Worm (Caenorhabditis elegans) whole organism, L1 larva: Measurements from ENCODE around the gene F22E5.2.

Experiments used
- C04F5.9 ChIP-seq: sonication (generic microtip); optimal IDR thresholded peaks from 2 replicates; lab custom pipeline; 2016; ENCODE audit warnings: missing genetic modification characterization, missing compliant biosample characterization
- C34B4.2 ChIP-seq: sonication (generic microtip); optimal IDR thresholded peaks from 2 replicates; lab custom pipeline; 2017; ENCODE audit warnings: mild to moderate bottlenecking, missing genetic modification characterization, missing compliant biosample characterization
- Y116A8C.19 ChIP-seq: sonication (generic microtip); optimal IDR thresholded peaks from 2 replicates; lab custom pipeline; 2016; ENCODE audit warnings: missing compliant biosample characterization, missing genetic modification characterization, borderline replicate concordance
- jun-1 ChIP-seq: fragments of 150-350 bp; optimal IDR thresholded peaks from 2 replicates; lab custom pipeline; 2014; ENCODE audit warnings: missing biosample characterization, missing genetic modification reagents, missing genetic modification characterization
- lin-39 ChIP-seq: fragments of 150-350 bp; optimal IDR thresholded peaks from 2 replicates; lab custom pipeline; 2014; ENCODE audit warnings: missing biosample characterization, missing genetic modification reagents, missing genetic modification characterization
- nhr-20 ChIP-seq: sonication (generic microtip); optimal IDR thresholded peaks from 2 replicates; lab custom pipeline; 2016; ENCODE audit warnings: mild to moderate bottlenecking, missing genetic modification characterization, missing compliant biosample characterization
- nhr-237 ChIP-seq: fragments of 150-350 bp; optimal IDR thresholded peaks from 2 replicates; lab custom pipeline; 2014; ENCODE audit warnings: missing biosample characterization, missing genetic modification characterization
- nhr-47 ChIP-seq: sonication (generic microtip); optimal IDR thresholded peaks from 2 replicates; lab custom pipeline; 2016; ENCODE audit warnings: mild to moderate bottlenecking, missing genetic modification characterization, moderate library complexity, missing compliant biosample characterization
- nhr-77 ChIP-seq: fragments of 150-350 bp; optimal IDR thresholded peaks from 2 replicates; lab custom pipeline; 2014; ENCODE audit warnings: missing biosample characterization, missing genetic modification characterization

Gene F22E5.2

DNA sequence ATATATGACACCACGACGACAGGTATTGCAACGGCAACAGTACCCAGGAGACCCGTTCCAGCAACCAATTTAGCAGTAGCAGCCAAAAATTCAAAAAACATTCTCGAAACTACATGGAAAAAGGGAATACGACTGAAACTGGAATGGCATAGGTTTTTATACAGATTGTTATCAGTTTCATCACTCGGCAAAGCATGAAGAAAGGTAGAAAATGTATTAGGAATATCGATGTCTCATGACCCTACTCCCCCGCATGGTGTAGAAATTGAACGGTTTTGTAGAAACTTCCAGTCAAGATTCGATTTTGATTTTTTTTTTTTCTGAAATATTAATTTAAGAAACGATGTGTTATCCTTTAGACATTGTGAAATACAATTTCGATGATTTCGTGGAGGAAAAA lies 45.7 kb downstream of the F22E5.2 start, which contains the start of gene T05A8.2:
Gene T05A8.2 (minus strand): TSS at position 101 of the 400 bp plus-strand sequence.
- TF ChIP-seq nhr-47 (no peak), nhr-237 (tag; lab: Kevin White, UChicago) (no peak), Y116A8C.19 (tag; lab: Kevin White, UChicago) (no peak), jun-1 (tag; lab: Kevin White, UChicago) (no peak), nhr-77 (tag; lab: Kevin White, UChicago) (no peak), C34B4.2 (tag; lab: Kevin White, UChicago) (no peak), nhr-20 (tag; lab: Kevin White, UChicago) (no peak), C04F5.9 (tag; lab: Kevin White, UChicago) (no peak), lin-39 (tag; lab: Kevin White, UChicago) (no peak)
